Worm (Caenorhabditis elegans) whole organism, midembryonic: ENCODE measurements around the gene C03A7.13.

ENCODE experiments used
- T22C8.4 ChIP-seq: fragments of 200-800 bp; sonication (Bioruptor generic); IDR thresholded peaks from 2 replicates; pipeline ENCODE4 v1.3.6; 2022; ENCODE audit warnings: missing genetic modification characterization, missing compliant biosample characterization
- cog-1 ChIP-seq: sonication (generic microtip); optimal IDR thresholded peaks from 2 replicates; lab custom pipeline; 2016; ENCODE audit warnings: missing genetic modification characterization, missing compliant biosample characterization
- flt-1 ChIP-seq: fragments of 200-800 bp; sonication (Bioruptor generic); IDR thresholded peaks from 2 replicates; pipeline ENCODE4 v1.3.6; 2022; ENCODE audit warnings: missing genetic modification characterization, missing compliant biosample characterization
- klf-2 ChIP-seq: fragments of 200-800 bp; sonication (Bioruptor generic); conservative IDR thresholded peaks from 2 replicates; pipeline ENCODE4 v1.3.6; 2022; ENCODE audit warnings: missing genetic modification reagents, missing genetic modification characterization, missing compliant biosample characterization
- med-1 ChIP-seq: sonication (generic microtip); optimal IDR thresholded peaks from 2 replicates; lab custom pipeline; 2017; ENCODE audit warnings: missing genetic modification characterization, mild to moderate bottlenecking, missing compliant biosample characterization, antibody characterized with exemption, missing genetic modification reagents; ENCODE audit not compliant: insufficient read depth
- ref-1 ChIP-seq: fragments of 200-800 bp; sonication (Bioruptor generic); conservative IDR thresholded peaks from 2 replicates; pipeline ENCODE4 v1.3.6; 2022; ENCODE audit warnings: missing genetic modification reagents, missing genetic modification characterization, missing compliant biosample characterization
- tab-1 ChIP-seq: fragments of 200-800 bp; sonication (Bioruptor generic); IDR thresholded peaks from 2 replicates; pipeline ENCODE4 v1.3.6; 2022; ENCODE audit warnings: missing genetic modification characterization, missing compliant biosample characterization
- ztf-23 ChIP-seq: fragments of 200-800 bp; sonication (Bioruptor generic); IDR thresholded peaks from 2 replicates; pipeline ENCODE4 v1.3.6; 2022; ENCODE audit warnings: missing genetic modification reagents, missing genetic modification characterization, missing compliant biosample characterization
- ztf-29 ChIP-seq: fragments of 200-800 bp; sonication (Bioruptor generic); IDR thresholded peaks from 2 replicates; pipeline ENCODE4 v1.3.6; 2022; ENCODE audit warnings: missing genetic modification reagents, missing genetic modification characterization, missing compliant biosample characterization

Gene C03A7.13

ce11 chrV:5132441-5132840, 59.9 kb downstream of the C03A7.13 start, which contains the start of gene F14F9.4:
TSS of gene F14F9.4 (plus strand) at chrV:5132741.
- TF ChIP-seq tab-1 (no peak), ztf-29 (no peak), T22C8.4 (no peak), ref-1 (GFP tag; lab: Robert Waterston, UW) (no peak), cog-1 (tag; lab: Kevin White, UChicago) (no peak), flt-1 (GFP tag; lab: Robert Waterston, UW) (no peak), ztf-23 (no peak), med-1 (GFP tag; lab: Kevin White, UChicago) (no peak), klf-2 (GFP tag; lab: Robert Waterston, UW) (no peak)

ce11 chrV:5131380-5131779, 61.0 kb downstream of the C03A7.13 start:
- no peak for TF ChIP-seq med-1 (GFP tag; lab: Kevin White, UChicago)

ce11 chrV:5130018-5130417, 62.3 kb downstream of the C03A7.13 start, which contains the start of gene F14F9.8:
TSS of gene F14F9.8 (plus strand) at chrV:5130318.
- TF ChIP-seq ztf-29 (no peak), med-1 (GFP tag; lab: Kevin White, UChicago) (no peak), flt-1 (GFP tag; lab: Robert Waterston, UW) (no peak), tab-1 (no peak), ztf-23 (no peak), T22C8.4 (no peak)
